Fruit fly (Drosophila melanogaster): Measurements from ENCODE around the gene CG44405.
A peak's percentile ranks its signal among the peaks of the same experiment; 100 is the strongest.

Gene CG44405

dm6 chr2L:16342224-16342623, at the start of gene CG44405:
TSS of gene CG44405 (minus strand) at chr2L:16342324.
- TF ChIP-seq CG17801 (GFP tag; optimal IDR thresholded peaks at IDR 0.05; ENCODE audit: partially characterized antibody), result no peak

dm6 chr2L:16390803-16391202, 48.7 kb upstream of the CG44405 start:
- no peak for TF ChIP-seq CG17801 (GFP tag; optimal IDR thresholded peaks at IDR 0.05; ENCODE audit: partially characterized antibody)

dm6 chr2L:16380973-16381372, 38.8 kb upstream of the CG44405 start:
- TF ChIP-seq CG17801 (GFP tag; optimal IDR thresholded peaks at IDR 0.05; ENCODE audit: partially characterized antibody), result no peak

- TF ChIP-seq CG17801 (GFP tag; optimal IDR thresholded peaks at IDR 0.05; ENCODE audit: partially characterized antibody), result no peak
Measured at dm6 chr2L:16374691-16375090, 32.6 kb upstream of the CG44405 start.

- no peak for TF ChIP-seq CG17801 (GFP tag; optimal IDR thresholded peaks at IDR 0.05; ENCODE audit: partially characterized antibody)
Measured at dm6 chr2L:16365603-16366002, 23.5 kb upstream of the CG44405 start, which contains the start of gene jhamt. TSS of gene jhamt (plus strand) at chr2L:16365903.

dm6 chr2L:16357865-16358264, 15.7 kb upstream of the CG44405 start:
- no peak for TF ChIP-seq CG17801 (GFP tag; optimal IDR thresholded peaks at IDR 0.05; ENCODE audit: partially characterized antibody)

dm6 chr2L:16356249-16357025, 14.3 kb upstream of the CG44405 start, which contains the start of gene CaBP1:
TSS of gene CaBP1 (minus strand) at chr2L:16356735.
- peak; percentile 9 for TF ChIP-seq CG17801 (GFP tag; optimal IDR thresholded peaks at IDR 0.05; ENCODE audit: partially characterized antibody)

dm6 chr2L:16353765-16354164, 11.6 kb upstream of the CG44405 start:
- no peak for TF ChIP-seq CG17801 (GFP tag; optimal IDR thresholded peaks at IDR 0.05; ENCODE audit: partially characterized antibody)

- peak; percentile 22 for TF ChIP-seq CG17801 (GFP tag; optimal IDR thresholded peaks at IDR 0.05; ENCODE audit: partially characterized antibody)
Measured at dm6 chr2L:16352585-16353580, 10.8 kb upstream of the CG44405 start, which contains the start of the genes Hyls1, chif and CG4455. TSS of gene Hyls1 (minus strand) at chr2L:16352628. TSS of gene chif (minus strand) at chr2L:16352628. TSS of gene CG4455 (plus strand) at chr2L:16352934.

- peak; percentile 5 for TF ChIP-seq CG17801 (GFP tag; optimal IDR thresholded peaks at IDR 0.05; ENCODE audit: partially characterized antibody)
Measured at dm6 chr2L:16351805-16352584, 9.9 kb upstream of the CG44405 start.

- TF ChIP-seq CG17801 (GFP tag; optimal IDR thresholded peaks at IDR 0.05; ENCODE audit: partially characterized antibody), result peak; percentile 98
Measured at dm6 chr2L:16350742-16351568, 8.8 kb upstream of the CG44405 start.

- TF ChIP-seq CG17801 (GFP tag; optimal IDR thresholded peaks at IDR 0.05; ENCODE audit: partially characterized antibody), result peak; percentile 79
Measured at dm6 chr2L:16350160-16350633, 8.1 kb upstream of the CG44405 start.

dm6 chr2L:16340268-16340667, 1.9 kb downstream of the CG44405 start, which contains the start of gene CG42266:
TSS of gene CG42266 (minus strand) at chr2L:16340368.
- no peak for TF ChIP-seq CG17801 (GFP tag; optimal IDR thresholded peaks at IDR 0.05; ENCODE audit: partially characterized antibody)
